Worm (Caenorhabditis elegans): Measurements from ENCODE around the gene dsh-1.

ce11 chrII:5176934-5177333, 48.2 kb downstream of the dsh-1 start:
- TF ChIP-seq ceh-40 (GFP tag; IDR thresholded peaks at IDR 0.05) (no peak), snpc-4 (GFP tag; optimal IDR thresholded peaks at IDR 0.05) (no peak), snpc-4 (tag; optimal IDR thresholded peaks at IDR 0.05) (no peak), F37B4.10 (GFP tag; IDR thresholded peaks at IDR 0.05) (no peak), C06A6.2 (GFP tag; conservative IDR thresholded peaks at IDR 0.05) (no peak), sea-2 (GFP tag; IDR thresholded peaks at IDR 0.05) (no peak), nfyb-1 (GFP tag; IDR thresholded peaks at IDR 0.05) (no peak), F39B2.1 (GFP tag; IDR thresholded peaks at IDR 0.05) (no peak), rec-8 (tag; optimal IDR thresholded peaks at IDR 0.05) (no peak), nfya-1 (tag; optimal IDR thresholded peaks at IDR 0.05; ENCODE audit: borderline replicate concordance, insufficient read depth) (no peak), Y95B8A.8 (GFP tag; IDR thresholded peaks at IDR 0.05) (no peak)

All from whole organism, young adult.